Worm (Caenorhabditis elegans): ENCODE data around the gene mboa-2.
"Not testable (repeated sequence)": the region's sequence is repeated elsewhere in the genome, so short reads cannot be mapped to it uniquely, and the experiment has no call there.

Gene mboa-2

ce11 chrV:11113041-11113574, 9.2 kb downstream of the mboa-2 start, which contains the start of gene erfa-3 (continued):
- TF ChIP-seq ceh-16 (tag; optimal IDR thresholded peaks at IDR 0.05) (no peak), mdl-1 (tag; optimal IDR thresholded peaks at IDR 0.05) (no peak)

- not testable (repeated sequence) for TF ChIP-seq nfya-1 (tag; optimal IDR thresholded peaks at IDR 0.05; ENCODE audit: insufficient read depth); sea-2 (GFP tag; optimal IDR thresholded peaks at IDR 0.05); ceh-82 (tag; optimal IDR thresholded peaks at IDR 0.05)
These were observed 12.6 kb downstream of the mboa-2 start, which contains the start of gene Y42A5A.5 for ce11 chrV:11109647-11110046. Y42A5A.5 (minus strand) TSS chrV:11109747.

ce11 chrV:11104408-11104807, 17.9 kb downstream of the mboa-2 start:
- TF ChIP-seq elt-1 (tag; optimal IDR thresholded peaks at IDR 0.05) (no peak), fkh-10 (GFP tag; optimal IDR thresholded peaks at IDR 0.05) (no peak), nhr-11 (tag; optimal IDR thresholded peaks at IDR 0.05) (no peak), ztf-4 (tag; optimal IDR thresholded peaks at IDR 0.05) (no peak), ceh-16 (tag; optimal IDR thresholded peaks at IDR 0.05) (no peak), nhr-25 (tag; optimal IDR thresholded peaks at IDR 0.05) (no peak), mdl-1 (tag; optimal IDR thresholded peaks at IDR 0.05) (no peak), fkh-2 (tag; optimal IDR thresholded peaks at IDR 0.05) (no peak), egl-5 (tag; optimal IDR thresholded peaks at IDR 0.05) (no peak), pha-4 (tag; optimal IDR thresholded peaks at IDR 0.05) (no peak)

ce11 chrV:11098599-11098998, 23.7 kb downstream of the mboa-2 start, which contains the start of gene cdkl-1:
cdkl-1 (plus strand) TSS chrV:11098899.
- TF ChIP-seq lsy-12 (tag; optimal IDR thresholded peaks at IDR 0.05) (no peak), sea-2 (GFP tag; optimal IDR thresholded peaks at IDR 0.05) (no peak), elt-3 (tag; optimal IDR thresholded peaks at IDR 0.05) (no peak), aly-2 (tag; optimal IDR thresholded peaks at IDR 0.05) (no peak), ceh-9 (tag; optimal IDR thresholded peaks at IDR 0.05) (no peak), ZK546.5 (tag; optimal IDR thresholded peaks at IDR 0.05) (no peak), mdl-1 (tag; optimal IDR thresholded peaks at IDR 0.05) (no peak), nhr-76 (tag; optimal IDR thresholded peaks at IDR 0.05) (no peak), pqm-1 (tag; optimal IDR thresholded peaks at IDR 0.05) (no peak), daf-12 (tag; optimal IDR thresholded peaks at IDR 0.05) (no peak), elt-2 (tag; optimal IDR thresholded peaks at IDR 0.05) (no peak), lin-39 (tag; optimal IDR thresholded peaks at IDR 0.05) (no peak), nhr-43 (tag; optimal IDR thresholded peaks at IDR 0.05; ENCODE audit: poor library complexity, severe bottlenecking) (no peak), skn-1 (tag; optimal IDR thresholded peaks at IDR 0.05) (no peak), fkh-10 (GFP tag; optimal IDR thresholded peaks at IDR 0.05) (no peak), nhr-23 (tag; optimal IDR thresholded peaks at IDR 0.05) (no peak), nhr-77 (tag; optimal IDR thresholded peaks at IDR 0.05) (no peak)

ce11 chrV:11095873-11096272, 26.4 kb downstream of the mboa-2 start, which contains the start of gene Y42A5A.3:
Y42A5A.3 (minus strand) TSS chrV:11095973.
- TF ChIP-seq daf-12 (tag; optimal IDR thresholded peaks at IDR 0.05) (no peak), ceh-82 (tag; optimal IDR thresholded peaks at IDR 0.05) (no peak), ama-1 (optimal IDR thresholded peaks at IDR 0.05) (no peak), ceh-28 (tag; optimal IDR thresholded peaks at IDR 0.05) (no peak), pha-4 (tag; optimal IDR thresholded peaks at IDR 0.05) (no peak), nhr-11 (tag; optimal IDR thresholded peaks at IDR 0.05) (no peak), mdl-1 (tag; optimal IDR thresholded peaks at IDR 0.05) (no peak), unc-62 (GFP tag; optimal IDR thresholded peaks at IDR 0.05) (no peak), nhr-25 (tag; optimal IDR thresholded peaks at IDR 0.05) (no peak), nfya-1 (tag; optimal IDR thresholded peaks at IDR 0.05; ENCODE audit: insufficient read depth) (no peak)

- TF ChIP-seq elt-1 (tag; optimal IDR thresholded peaks at IDR 0.05) (peak; percentile 35), nhr-23 (tag; optimal IDR thresholded peaks at IDR 0.05) (peak; percentile 2), eor-1 (tag; optimal IDR thresholded peaks at IDR 0.05) (no peak), mml-1 (tag; optimal IDR thresholded peaks at IDR 0.05) (no peak), egl-5 (tag; optimal IDR thresholded peaks at IDR 0.05) (no peak), jun-1 (tag; optimal IDR thresholded peaks at IDR 0.05) (peak; percentile 25)
These were observed 27.6 kb downstream of the mboa-2 start for ce11 chrV:11094698-11095097.
